Worm (Caenorhabditis elegans): ENCODE data around the gene gst-14.
A peak's percentile ranks its signal among the peaks of the same experiment; 100 is the strongest.

Gene gst-14

ce11 chrII:13600904-13601303 lies 15.0 kb downstream of the gst-14 start, which contains the start of gene csp-1:
TSS of gene csp-1 (plus strand) at chrII:13601204.
- TF ChIP-seq ztf-11 (tag; optimal IDR thresholded peaks at IDR 0.05) (no peak), lsy-12 (tag; optimal IDR thresholded peaks at IDR 0.05) (no peak), pha-4 (tag; optimal IDR thresholded peaks at IDR 0.05) (no peak), egl-27 (tag; optimal IDR thresholded peaks at IDR 0.05) (no peak), mdl-1 (tag; optimal IDR thresholded peaks at IDR 0.05) (no peak), ama-1 (optimal IDR thresholded peaks at IDR 0.05) (no peak), hmg-11 (tag; optimal IDR thresholded peaks at IDR 0.05) (no peak), mml-1 (tag; optimal IDR thresholded peaks at IDR 0.05) (no peak), skn-1 (tag; optimal IDR thresholded peaks at IDR 0.05) (no peak), nhr-76 (tag; optimal IDR thresholded peaks at IDR 0.05) (no peak), nhr-67 (tag; optimal IDR thresholded peaks at IDR 0.05) (no peak), ceh-16 (tag; optimal IDR thresholded peaks at IDR 0.05) (no peak), nhr-25 (tag; optimal IDR thresholded peaks at IDR 0.05) (no peak), elt-3 (tag; optimal IDR thresholded peaks at IDR 0.05) (no peak), nhr-12 (tag; optimal IDR thresholded peaks at IDR 0.05) (no peak), unc-39 (tag; optimal IDR thresholded peaks at IDR 0.05) (no peak), egl-5 (tag; optimal IDR thresholded peaks at IDR 0.05) (no peak), fkh-2 (tag; optimal IDR thresholded peaks at IDR 0.05) (no peak)

DNA sequence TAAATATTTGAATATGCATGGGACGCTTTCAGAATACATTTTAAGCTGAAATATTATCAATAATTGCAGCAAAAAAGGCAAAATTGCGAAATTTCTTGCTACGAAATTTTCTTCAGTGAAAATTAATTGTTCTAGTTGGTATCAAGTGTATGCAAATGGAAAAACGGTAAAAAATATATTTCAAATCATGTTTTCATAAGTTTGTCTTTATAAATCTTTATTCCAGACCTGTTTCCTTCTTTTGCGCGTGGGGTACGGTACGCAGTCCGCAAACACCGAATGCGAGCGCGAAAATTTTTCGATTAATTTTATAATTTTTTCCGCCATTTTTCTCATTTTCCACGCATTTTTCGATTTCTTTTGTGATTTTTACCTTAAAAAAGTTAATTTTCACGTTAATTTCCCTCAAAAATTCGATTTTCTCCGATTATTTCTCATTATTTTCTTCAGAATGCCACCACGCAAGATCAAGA lies 19.4 kb downstream of the gst-14 start, which contains the start of the genes fbxc-23 and csc-1:
Gene fbxc-23 (minus strand): TSS at position 51 of the 473 bp plus-strand sequence.
Gene csc-1 (plus strand): TSS at position 451 of the 473 bp plus-strand sequence.
- no peak for TF ChIP-seq ama-1 (optimal IDR thresholded peaks at IDR 0.05)
- TF ChIP-seq snpc-4 (tag; optimal IDR thresholded peaks at IDR 0.05) = peak; percentile 58
- TF ChIP-seq nfya-1 (tag; optimal IDR thresholded peaks at IDR 0.05; ENCODE audit: insufficient read depth) = peak; percentile 83
- no peak for TF ChIP-seq fos-1 (tag; optimal IDR thresholded peaks at IDR 0.05)
- no peak for TF ChIP-seq egl-27 (tag; optimal IDR thresholded peaks at IDR 0.05)
- no peak for TF ChIP-seq mdl-1 (tag; optimal IDR thresholded peaks at IDR 0.05)
- TF ChIP-seq nhr-25 (tag; optimal IDR thresholded peaks at IDR 0.05) = peak; percentile 22
- peak; percentile 61 for TF ChIP-seq lin-15B (tag; optimal IDR thresholded peaks at IDR 0.05)
- no peak for TF ChIP-seq ceh-82 (tag; optimal IDR thresholded peaks at IDR 0.05)
- peak; percentile 69 for TF ChIP-seq nhr-23 (tag; optimal IDR thresholded peaks at IDR 0.05)
- no peak for TF ChIP-seq unc-62 (GFP tag; optimal IDR thresholded peaks at IDR 0.05)
- TF ChIP-seq nhr-11 (tag; optimal IDR thresholded peaks at IDR 0.05) = no peak
- no peak for TF ChIP-seq fkh-10 (GFP tag; optimal IDR thresholded peaks at IDR 0.05)
- peak; percentile 64 for TF ChIP-seq pha-4 (tag; optimal IDR thresholded peaks at IDR 0.05)
- peak; percentile 11 for TF ChIP-seq elt-2 (tag; optimal IDR thresholded peaks at IDR 0.05)
- peak; percentile 32 for TF ChIP-seq lin-39 (tag; optimal IDR thresholded peaks at IDR 0.05)
- TF ChIP-seq lsy-12 (tag; optimal IDR thresholded peaks at IDR 0.05) = no peak

DNA sequence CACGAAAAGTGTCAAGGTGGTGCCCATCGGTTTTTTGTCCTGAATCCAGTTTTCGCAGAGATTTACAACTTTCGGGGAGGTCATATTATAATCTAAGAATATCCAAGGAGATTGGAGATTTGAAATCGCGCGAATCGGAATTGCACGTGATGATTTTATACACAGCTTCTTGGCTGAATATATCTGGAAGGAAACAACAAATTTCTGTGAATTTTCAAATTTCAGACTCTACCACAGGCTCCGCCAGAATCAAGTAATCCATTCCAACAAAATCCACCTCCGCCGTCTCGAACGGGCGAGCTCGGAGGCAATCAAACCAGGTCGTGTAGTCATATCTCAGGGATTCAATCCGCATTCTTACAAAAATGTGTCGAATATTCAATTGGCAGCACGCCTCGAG lies 20.6 kb downstream of the gst-14 start:
- TF ChIP-seq nhr-12 (tag; optimal IDR thresholded peaks at IDR 0.05) = no peak
- no peak for TF ChIP-seq fkh-10 (GFP tag; optimal IDR thresholded peaks at IDR 0.05)
- no peak for TF ChIP-seq hmg-11 (tag; optimal IDR thresholded peaks at IDR 0.05)
- TF ChIP-seq elt-1 (tag; optimal IDR thresholded peaks at IDR 0.05) = no peak
- no peak for TF ChIP-seq ceh-9 (tag; optimal IDR thresholded peaks at IDR 0.05)
- no peak for TF ChIP-seq egl-27 (tag; optimal IDR thresholded peaks at IDR 0.05)
- TF ChIP-seq sea-2 (GFP tag; optimal IDR thresholded peaks at IDR 0.05) = no peak
- TF ChIP-seq lsy-12 (tag; optimal IDR thresholded peaks at IDR 0.05) = no peak
- TF ChIP-seq nhr-77 (tag; optimal IDR thresholded peaks at IDR 0.05) = no peak
- TF ChIP-seq pha-4 (tag; optimal IDR thresholded peaks at IDR 0.05) = no peak
- no peak for TF ChIP-seq jun-1 (tag; optimal IDR thresholded peaks at IDR 0.05)
- no peak for TF ChIP-seq eor-1 (tag; optimal IDR thresholded peaks at IDR 0.05)
- TF ChIP-seq mml-1 (tag; optimal IDR thresholded peaks at IDR 0.05) = no peak

- no peak for TF ChIP-seq mml-1 (tag; optimal IDR thresholded peaks at IDR 0.05)
- TF ChIP-seq ztf-11 (tag; optimal IDR thresholded peaks at IDR 0.05) = no peak
- no peak for TF ChIP-seq R02D3.7 (tag; optimal IDR thresholded peaks at IDR 0.05)
- TF ChIP-seq elt-3 (tag; optimal IDR thresholded peaks at IDR 0.05) = no peak
- no peak for TF ChIP-seq mdl-1 (tag; optimal IDR thresholded peaks at IDR 0.05)
- no peak for TF ChIP-seq fos-1 (tag; optimal IDR thresholded peaks at IDR 0.05)
- no peak for TF ChIP-seq nhr-237 (tag; optimal IDR thresholded peaks at IDR 0.05)
- no peak for TF ChIP-seq lsy-12 (tag; optimal IDR thresholded peaks at IDR 0.05)
- no peak for TF ChIP-seq nhr-76 (tag; optimal IDR thresholded peaks at IDR 0.05)
- TF ChIP-seq egl-27 (tag; optimal IDR thresholded peaks at IDR 0.05) = no peak
- TF ChIP-seq pqm-1 (tag; optimal IDR thresholded peaks at IDR 0.05) = no peak
- no peak for TF ChIP-seq ceh-16 (tag; optimal IDR thresholded peaks at IDR 0.05)
- TF ChIP-seq aly-2 (tag; optimal IDR thresholded peaks at IDR 0.05) = no peak
These were observed 22.2 kb downstream of the gst-14 start, which contains the start of gene clec-146 for ce11 chrII:13593659-13594221. TSS of gene clec-146 (minus strand) at chrII:13593774.

Measured in whole organism, L3 larva.